Fruit fly (Drosophila melanogaster): ENCODE data around the gene PolG2.
A peak's percentile ranks its signal among the peaks of the same experiment; 100 is the strongest.

The PolG2 gene

dm6 chr2L:13881387-13881902 is 48.5 kb upstream of the PolG2 start:
- no peak for TF ChIP-seq sv (GFP tag; optimal IDR thresholded peaks at IDR 0.05)
- no peak for TF ChIP-seq Rel (GFP tag; optimal IDR thresholded peaks at IDR 0.05)
- peak; percentile 34 for TF ChIP-seq Rel (tag; optimal IDR thresholded peaks at IDR 0.05)
- no peak for TF ChIP-seq dmrt93B (GFP tag; optimal IDR thresholded peaks at IDR 0.05)

- peak; percentile 22 for TF ChIP-seq tai (GFP tag; optimal IDR thresholded peaks at IDR 0.05)
- peak; percentile 34 for TF ChIP-seq Dif (GFP tag; optimal IDR thresholded peaks at IDR 0.05; ENCODE audit: partially characterized antibody)
- no peak for TF ChIP-seq Hnf4 (GFP tag; optimal IDR thresholded peaks at IDR 0.05)
- no peak for TF ChIP-seq Dfd (GFP tag; optimal IDR thresholded peaks at IDR 0.05)
- peak; percentile 80 for TF ChIP-seq Hr83 (GFP tag; optimal IDR thresholded peaks at IDR 0.05; ENCODE audit: poor library complexity, severe bottlenecking)
- peak; percentile 62 for TF ChIP-seq h (GFP tag; optimal IDR thresholded peaks at IDR 0.05)
- no peak for TF ChIP-seq Rel (GFP tag; optimal IDR thresholded peaks at IDR 0.05)
- peak; percentile 19 for TF ChIP-seq Rel (tag; optimal IDR thresholded peaks at IDR 0.05)
- TF ChIP-seq rgr (GFP tag; optimal IDR thresholded peaks at IDR 0.05), result peak; percentile 3
- TF ChIP-seq psq (GFP tag; optimal IDR thresholded peaks at IDR 0.05), result no peak
- no peak for TF ChIP-seq dmrt93B (GFP tag; optimal IDR thresholded peaks at IDR 0.05)
- peak; percentile 14 for TF ChIP-seq br (GFP tag; optimal IDR thresholded peaks at IDR 0.05)
- TF ChIP-seq Mio (GFP tag; optimal IDR thresholded peaks at IDR 0.05), result no peak
These were observed 45.9 kb upstream of the PolG2 start for dm6 chr2L:13878801-13879200.

- TF ChIP-seq sv (GFP tag; optimal IDR thresholded peaks at IDR 0.05), result no peak
- TF ChIP-seq dmrt93B (GFP tag; optimal IDR thresholded peaks at IDR 0.05), result no peak
- no peak for TF ChIP-seq GATAd (GFP tag; optimal IDR thresholded peaks at IDR 0.05)
- TF ChIP-seq Jra (GFP tag; optimal IDR thresholded peaks at IDR 0.05), result no peak
- TF ChIP-seq fru (GFP tag; optimal IDR thresholded peaks at IDR 0.05), result no peak
- no peak for TF ChIP-seq pan (optimal IDR thresholded peaks at IDR 0.05)
- TF ChIP-seq tai (GFP tag; optimal IDR thresholded peaks at IDR 0.05), result no peak
- TF ChIP-seq brk (GFP tag; optimal IDR thresholded peaks at IDR 0.05), result peak; percentile 55
- no peak for TF ChIP-seq HLH106 (tag; optimal IDR thresholded peaks at IDR 0.05)
- TF ChIP-seq Dfd (GFP tag; optimal IDR thresholded peaks at IDR 0.05), result no peak
- peak; percentile 21 for TF ChIP-seq sage (GFP tag; optimal IDR thresholded peaks at IDR 0.05)
- no peak for TF ChIP-seq CG32264 (GFP tag; optimal IDR thresholded peaks at IDR 0.05)
- TF ChIP-seq Rel (GFP tag; optimal IDR thresholded peaks at IDR 0.05), result no peak
- TF ChIP-seq Rel (tag; optimal IDR thresholded peaks at IDR 0.05), result no peak
- peak; percentile 59 for TF ChIP-seq Vsx2 (GFP tag; optimal IDR thresholded peaks at IDR 0.05; ENCODE audit: partially characterized antibody)
- no peak for TF ChIP-seq Hnf4 (GFP tag; optimal IDR thresholded peaks at IDR 0.05)
- TF ChIP-seq jim (GFP tag; optimal IDR thresholded peaks at IDR 0.05), result no peak
- TF ChIP-seq h (GFP tag; optimal IDR thresholded peaks at IDR 0.05), result no peak
These were observed 45.2 kb upstream of the PolG2 start for dm6 chr2L:13877934-13878580.

- no peak for TF ChIP-seq br (GFP tag; optimal IDR thresholded peaks at IDR 0.05)
These were observed 43.8 kb upstream of the PolG2 start for dm6 chr2L:13876698-13877097.

- TF ChIP-seq woc (GFP tag; optimal IDR thresholded peaks at IDR 0.05), result no peak
These were observed 40.2 kb upstream of the PolG2 start for dm6 chr2L:13873147-13873546.

- TF ChIP-seq Hr83 (GFP tag; optimal IDR thresholded peaks at IDR 0.05; ENCODE audit: poor library complexity, severe bottlenecking) (no peak), Dfd (GFP tag; optimal IDR thresholded peaks at IDR 0.05) (no peak), N (GFP tag; optimal IDR thresholded peaks at IDR 0.05) (no peak), usp (GFP tag; optimal IDR thresholded peaks at IDR 0.05) (no peak), Jra (GFP tag; optimal IDR thresholded peaks at IDR 0.05) (no peak), Hr78 (GFP tag; optimal IDR thresholded peaks at IDR 0.05) (no peak)
These were observed 36.5 kb upstream of the PolG2 start for dm6 chr2L:13869400-13869799.

dm6 chr2L:13867653-13868052 is 34.7 kb upstream of the PolG2 start:
- TF ChIP-seq OdsH (GFP tag; optimal IDR thresholded peaks at IDR 0.05), result no peak
- no peak for TF ChIP-seq tai (GFP tag; optimal IDR thresholded peaks at IDR 0.05)
- no peak for TF ChIP-seq brk (GFP tag; optimal IDR thresholded peaks at IDR 0.05)

All from whole organism, wandering third instar larva.